Fruit fly (Drosophila melanogaster): ENCODE measurements around the gene CG6980.

Gene CG6980

DNA sequence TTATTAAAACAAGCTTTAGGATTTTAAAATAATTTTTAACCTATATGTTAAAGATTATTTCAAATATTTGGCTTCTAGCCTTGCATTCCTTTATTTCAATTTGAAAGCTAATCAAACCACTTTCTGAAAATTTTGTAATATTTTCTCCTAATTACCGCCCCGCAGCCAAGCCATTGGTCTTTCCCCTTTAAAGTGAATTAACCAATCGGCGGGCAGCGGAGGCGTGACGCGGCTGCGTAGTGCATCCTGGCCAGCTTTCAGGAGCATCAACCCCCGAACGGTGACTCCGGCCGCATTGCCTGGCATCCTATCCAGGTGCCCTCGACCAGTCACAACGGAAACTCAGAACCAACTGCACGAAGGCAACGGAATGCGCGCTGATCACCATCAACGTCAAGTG, 19.7 kb upstream of the CG6980 start, which contains the start of gene Ets96B:
Ets96B (plus strand) TSS at position 321 of the 400 bp plus-strand sequence.
- TF ChIP-seq usp (GFP tag; optimal IDR thresholded peaks at IDR 0.05) (no peak), EcR (GFP tag; optimal IDR thresholded peaks at IDR 0.05) (no peak), psq (optimal IDR thresholded peaks at IDR 0.05) (no peak), Dll (optimal IDR thresholded peaks at IDR 0.05) (no peak), CG8478 (optimal IDR thresholded peaks at IDR 0.05) (no peak), pan (optimal IDR thresholded peaks at IDR 0.05) (no peak)

DNA sequence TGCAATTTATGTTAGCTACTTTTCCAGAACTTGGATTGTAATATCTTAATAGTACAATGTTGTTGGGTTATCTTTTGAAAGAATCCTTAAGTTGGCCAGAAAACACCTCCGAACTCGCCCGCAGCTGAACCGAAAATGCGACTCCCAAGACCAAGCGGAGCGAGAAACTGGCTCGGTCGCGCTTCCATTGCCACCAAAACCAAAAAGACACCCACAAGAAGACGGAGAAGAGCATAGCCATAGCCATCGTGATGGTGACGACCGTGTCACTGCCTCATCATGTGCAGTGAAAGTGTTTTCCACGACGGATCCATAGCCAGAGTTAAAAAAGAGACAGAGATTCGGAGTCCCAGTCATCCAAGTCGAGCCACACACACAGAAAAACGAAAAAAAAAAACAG, 17.4 kb upstream of the CG6980 start, which contains the start of gene CG13634:
CG13634 (minus strand) TSS at position 101 of the 400 bp plus-strand sequence.
- TF ChIP-seq CG8478 (optimal IDR thresholded peaks at IDR 0.05): no peak
- TF ChIP-seq EcR (GFP tag; optimal IDR thresholded peaks at IDR 0.05): no peak
- TF ChIP-seq pan (optimal IDR thresholded peaks at IDR 0.05): no peak
- TF ChIP-seq psq (optimal IDR thresholded peaks at IDR 0.05): no peak

DNA sequence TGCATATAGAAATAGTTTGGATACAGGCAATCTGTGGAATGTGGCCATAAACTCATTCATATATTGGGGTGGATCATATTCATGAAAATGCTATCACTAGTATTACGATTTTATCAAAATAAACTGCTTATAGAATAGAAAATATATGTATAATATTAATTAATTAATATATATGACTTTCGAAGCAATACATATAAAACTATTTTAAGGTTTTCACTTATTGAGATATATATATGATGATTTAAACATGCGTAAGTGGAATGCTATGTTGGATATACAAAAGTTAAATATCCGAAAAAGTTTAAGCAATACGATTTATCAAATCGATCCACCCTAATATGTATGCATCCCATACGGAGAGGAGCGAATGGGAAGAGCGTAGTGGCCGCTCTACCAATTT, 8.8 kb upstream of the CG6980 start:
- TF ChIP-seq EcR (GFP tag; optimal IDR thresholded peaks at IDR 0.05): no peak
- no peak for TF ChIP-seq pan (optimal IDR thresholded peaks at IDR 0.05)
- TF ChIP-seq usp (GFP tag; optimal IDR thresholded peaks at IDR 0.05): no peak
- no peak for TF ChIP-seq psq (optimal IDR thresholded peaks at IDR 0.05)
- no peak for TF ChIP-seq CG8478 (optimal IDR thresholded peaks at IDR 0.05)
- no peak for TF ChIP-seq Dll (optimal IDR thresholded peaks at IDR 0.05)

DNA sequence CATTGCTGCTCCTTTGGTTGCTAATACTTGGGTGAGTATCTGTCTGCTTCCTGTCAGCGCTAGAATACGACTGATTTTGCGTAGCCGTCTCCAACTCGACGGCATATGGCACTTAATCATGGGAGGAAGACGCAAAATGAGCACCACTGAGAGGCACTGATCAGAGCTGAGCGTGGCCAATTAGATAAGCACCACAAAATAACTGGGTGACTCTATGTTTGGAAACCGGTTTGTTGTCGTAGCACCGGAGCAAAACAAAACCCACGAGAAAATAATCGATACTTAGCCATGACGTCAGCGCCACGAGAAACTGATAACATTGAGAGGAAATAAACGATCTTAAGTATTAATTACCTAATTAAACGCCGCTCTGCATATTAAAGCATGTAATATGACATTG, 7.9 kb upstream of the CG6980 start, which contains the start of gene Ude:
Ude (minus strand) TSS at position 166 of the 400 bp plus-strand sequence.
- TF ChIP-seq usp (GFP tag; optimal IDR thresholded peaks at IDR 0.05): no peak
- no peak for TF ChIP-seq Dll (optimal IDR thresholded peaks at IDR 0.05)
- TF ChIP-seq psq (optimal IDR thresholded peaks at IDR 0.05): no peak
- no peak for TF ChIP-seq pan (optimal IDR thresholded peaks at IDR 0.05)
- TF ChIP-seq CG8478 (optimal IDR thresholded peaks at IDR 0.05): no peak
- TF ChIP-seq EcR (GFP tag; optimal IDR thresholded peaks at IDR 0.05): no peak

DNA sequence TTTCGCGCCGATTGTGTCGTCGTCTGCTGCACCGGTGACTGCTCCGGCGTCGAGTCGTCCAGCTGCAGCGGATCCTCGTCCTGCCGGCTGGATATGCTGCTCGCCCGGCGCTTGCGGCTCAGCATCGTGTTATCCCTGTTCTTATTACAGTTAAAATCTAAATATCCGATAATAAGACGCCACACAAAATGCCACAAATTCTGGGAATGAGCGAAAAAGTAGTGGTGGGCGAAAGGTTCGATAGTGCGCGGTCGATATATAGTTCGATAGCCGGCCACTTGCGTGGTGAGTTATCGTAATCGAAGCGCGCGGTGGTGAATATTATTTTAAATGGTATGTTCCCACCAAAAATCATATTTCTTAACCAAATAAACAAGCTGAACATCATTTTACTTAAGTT, 2.4 kb upstream of the CG6980 start, which contains the start of gene polybromo:
polybromo (minus strand) TSS at position 212 of the 400 bp plus-strand sequence.
- no peak for TF ChIP-seq Dll (optimal IDR thresholded peaks at IDR 0.05)
- TF ChIP-seq CG8478 (optimal IDR thresholded peaks at IDR 0.05): no peak
- TF ChIP-seq psq (optimal IDR thresholded peaks at IDR 0.05): no peak
- TF ChIP-seq usp (GFP tag; optimal IDR thresholded peaks at IDR 0.05): no peak
- no peak for TF ChIP-seq EcR (GFP tag; optimal IDR thresholded peaks at IDR 0.05)
- no peak for TF ChIP-seq pan (optimal IDR thresholded peaks at IDR 0.05)

DNA sequence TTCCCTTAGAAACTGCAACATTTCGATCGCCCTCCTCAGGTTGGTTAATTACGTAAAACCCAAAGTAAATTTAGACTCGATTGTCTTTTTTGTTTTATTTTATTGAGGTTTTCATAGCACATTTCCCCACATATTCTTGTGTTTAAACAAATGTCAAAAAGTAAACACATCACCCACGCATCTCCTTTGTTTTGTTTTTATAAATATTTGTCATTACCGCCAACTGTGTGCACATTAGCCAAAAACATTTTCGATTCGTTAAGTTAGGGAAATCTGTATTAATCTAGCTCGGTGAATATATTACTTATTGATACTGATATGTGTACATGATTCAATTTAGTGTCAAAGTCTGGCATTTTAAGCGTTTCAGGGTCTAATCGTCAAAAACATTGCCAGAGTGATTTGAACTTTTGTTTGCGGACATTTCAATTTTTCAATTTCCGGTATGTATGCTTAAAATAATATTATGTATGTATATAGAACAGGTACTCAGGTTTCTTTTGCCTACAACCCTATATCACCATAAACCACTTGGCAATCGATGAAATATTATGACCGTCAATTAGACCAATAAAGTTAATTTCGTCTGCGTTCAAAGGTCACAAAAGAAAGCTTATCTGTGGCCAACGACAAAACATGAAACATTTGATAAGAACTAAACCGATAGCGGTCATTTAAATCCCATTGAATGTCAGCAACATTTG, 2.3 kb downstream of the CG6980 start:
- TF ChIP-seq pan (optimal IDR thresholded peaks at IDR 0.05) (no peak), usp (GFP tag; optimal IDR thresholded peaks at IDR 0.05) (no peak), Dll (optimal IDR thresholded peaks at IDR 0.05) (no peak), CG8478 (optimal IDR thresholded peaks at IDR 0.05) (no peak), psq (optimal IDR thresholded peaks at IDR 0.05) (no peak), EcR (GFP tag; optimal IDR thresholded peaks at IDR 0.05) (no peak)

DNA sequence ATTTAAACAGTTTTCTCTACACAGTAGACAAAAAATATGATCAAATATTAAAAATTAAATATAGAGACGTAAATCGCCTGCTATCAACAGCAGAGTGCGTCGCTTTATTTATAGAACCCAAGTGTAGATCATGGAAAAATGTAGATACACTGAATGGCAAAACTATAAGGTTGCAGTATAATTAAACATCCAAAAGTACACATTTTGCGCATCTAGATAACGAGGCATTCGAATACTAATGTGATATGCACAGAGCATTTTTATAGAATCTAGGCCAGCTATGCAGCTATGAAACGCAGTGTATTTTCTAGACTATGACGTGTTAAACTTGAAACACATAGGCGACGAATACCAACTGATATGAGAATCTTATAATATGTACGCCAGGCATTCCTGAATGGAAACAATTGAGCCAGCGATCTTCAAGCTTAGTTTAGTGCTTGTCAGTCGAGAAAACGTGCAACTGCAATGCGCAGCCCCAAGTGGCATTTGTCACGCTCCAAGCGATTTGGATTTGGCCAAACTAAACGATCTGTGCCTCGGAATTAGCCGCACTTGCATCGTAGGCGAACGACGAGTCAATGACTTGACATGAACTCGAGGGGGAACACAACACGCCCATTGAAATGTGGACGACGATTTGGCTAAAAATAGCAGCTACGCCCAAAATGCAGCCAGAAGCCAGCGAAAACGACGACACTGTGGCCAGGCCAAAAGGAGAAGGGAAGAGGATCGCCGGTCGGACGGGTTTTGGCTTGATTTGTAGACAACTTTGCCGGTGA, 3.6 kb downstream of the CG6980 start:
- TF ChIP-seq EcR (GFP tag; optimal IDR thresholded peaks at IDR 0.05) (peak in 1 of 2 experiments; percentile 89), Dll (optimal IDR thresholded peaks at IDR 0.05) (no peak)

DNA sequence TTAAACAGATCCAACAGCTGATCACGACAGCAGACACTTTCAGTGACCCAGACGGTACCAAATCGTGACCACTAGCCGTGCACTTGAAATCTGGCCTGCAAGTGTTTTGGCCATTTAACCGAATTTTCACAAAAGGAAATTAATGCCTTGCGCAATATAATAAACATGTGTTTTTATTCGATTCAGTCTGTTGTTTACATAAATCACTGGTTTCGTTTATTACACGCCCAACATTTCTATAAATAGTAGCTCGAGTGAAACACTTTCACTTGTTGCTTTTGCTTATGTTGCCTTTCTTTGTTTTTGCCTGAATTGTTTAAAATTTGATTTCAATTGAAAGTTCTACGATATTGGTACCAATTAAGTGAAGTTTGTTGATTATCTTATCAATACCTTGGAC, 5.0 kb downstream of the CG6980 start:
- TF ChIP-seq psq (optimal IDR thresholded peaks at IDR 0.05) (no peak), pan (optimal IDR thresholded peaks at IDR 0.05) (no peak), EcR (GFP tag; optimal IDR thresholded peaks at IDR 0.05) (no peak), CG8478 (optimal IDR thresholded peaks at IDR 0.05) (no peak), usp (GFP tag; optimal IDR thresholded peaks at IDR 0.05) (no peak), Dll (optimal IDR thresholded peaks at IDR 0.05) (no peak)

DNA sequence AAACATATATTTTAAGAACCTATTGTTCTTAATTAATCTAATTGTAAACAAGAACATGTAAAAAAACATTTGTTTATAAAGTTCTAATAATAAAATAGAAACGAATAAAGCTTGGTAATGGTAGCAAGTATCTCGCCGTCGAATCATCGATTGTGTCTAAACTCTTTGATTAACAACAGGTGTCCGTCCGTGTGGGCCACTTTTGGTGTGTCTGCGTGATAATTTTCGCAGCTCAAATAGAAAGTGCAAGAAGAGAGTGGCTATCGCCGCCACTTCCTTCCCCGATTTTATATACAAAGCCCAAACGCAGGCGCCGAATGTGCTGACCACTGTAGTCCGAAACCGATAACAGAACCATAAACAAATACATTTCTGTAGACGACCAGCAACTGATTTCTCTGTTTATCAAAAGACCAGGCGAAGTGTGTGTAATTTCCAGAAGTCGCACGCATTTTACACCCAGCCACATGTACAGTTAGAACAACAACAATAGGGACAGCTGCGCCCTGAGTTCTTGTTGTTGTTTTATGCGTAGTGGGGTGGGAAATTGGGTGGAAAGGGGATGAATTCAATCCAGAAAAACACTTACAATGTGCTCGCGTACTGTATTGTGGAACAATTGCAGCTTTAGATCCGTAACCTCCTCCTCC, 5.7 kb downstream of the CG6980 start:
- TF ChIP-seq psq (optimal IDR thresholded peaks at IDR 0.05): no peak
- no peak for TF ChIP-seq EcR (GFP tag; optimal IDR thresholded peaks at IDR 0.05)
- TF ChIP-seq CG8478 (optimal IDR thresholded peaks at IDR 0.05): no peak
- no peak for TF ChIP-seq pan (optimal IDR thresholded peaks at IDR 0.05)
- no peak for TF ChIP-seq usp (GFP tag; optimal IDR thresholded peaks at IDR 0.05)
- TF ChIP-seq Dll (optimal IDR thresholded peaks at IDR 0.05): no peak

DNA sequence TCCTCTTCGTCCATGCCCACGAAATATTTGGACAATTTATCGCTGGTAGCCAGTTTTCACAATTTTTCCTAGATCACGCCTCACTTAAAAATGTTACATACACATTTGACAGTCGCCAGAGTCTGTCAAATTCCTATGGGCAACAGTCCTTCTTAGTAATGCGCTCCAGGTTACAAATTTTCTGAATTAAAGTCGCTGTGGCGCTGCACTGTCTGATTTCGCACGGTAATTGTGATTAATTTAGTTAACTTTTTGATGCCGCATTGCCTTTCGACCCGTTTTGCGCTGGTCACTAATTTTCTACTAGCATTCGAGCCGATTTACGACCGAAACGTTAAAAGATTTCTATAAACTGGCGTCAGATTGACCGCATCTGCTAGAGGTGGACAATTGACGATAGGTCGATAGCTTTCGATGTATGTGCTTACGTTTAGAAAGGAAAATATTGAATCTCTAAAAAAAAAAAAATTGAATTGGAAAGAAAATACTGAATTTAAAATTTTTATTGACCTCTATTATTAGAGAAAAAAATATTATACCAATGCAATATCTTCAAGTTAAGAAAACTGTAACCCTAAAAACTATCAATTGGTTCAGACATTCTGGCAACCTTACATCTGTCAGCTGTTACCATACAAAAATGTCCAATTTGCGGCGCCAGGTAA, 6.3 kb downstream of the CG6980 start, which contains the start of the genes lili and CG34150:
lili (minus strand) TSS at position 376 of the 665 bp plus-strand sequence.
CG34150 (plus strand) TSS at position 626 of the 665 bp plus-strand sequence.
- TF ChIP-seq pan (optimal IDR thresholded peaks at IDR 0.05) (no peak), Dll (optimal IDR thresholded peaks at IDR 0.05) (no peak), psq (optimal IDR thresholded peaks at IDR 0.05) (no peak), usp (GFP tag; optimal IDR thresholded peaks at IDR 0.05) (no peak), EcR (GFP tag; optimal IDR thresholded peaks at IDR 0.05) (no peak), CG8478 (optimal IDR thresholded peaks at IDR 0.05) (no peak)

Measured in whole organism.